Fruit fly (Drosophila melanogaster): ENCODE results near the gene Hyls1.
A peak's percentile ranks its signal among the peaks of the same experiment; 100 is the strongest.

The Hyls1 gene

dm6 chr2L:16352585-16353580, at the start of gene Hyls1, which contains the start of the genes chif and CG4455 (continued):
- peak; percentile 50 for TF ChIP-seq Sox100B (GFP tag; optimal IDR thresholded peaks at IDR 0.05)
- TF ChIP-seq CG2129 (GFP tag; IDR thresholded peaks at IDR 0.05; ENCODE audit: partially characterized antibody) = peak; percentile 85
- TF ChIP-seq pho (GFP tag; optimal IDR thresholded peaks at IDR 0.05) = no peak
- TF ChIP-seq GATAe (GFP tag; conservative IDR thresholded peaks at IDR 0.05) = no peak
- TF ChIP-seq CG7963 (GFP tag; IDR thresholded peaks at IDR 0.05; ENCODE audit: partially characterized antibody) = peak; percentile 71
- peak; percentile 54 for TF ChIP-seq CG15269 (tag; optimal IDR thresholded peaks at IDR 0.05)
- TF ChIP-seq gem (tag; optimal IDR thresholded peaks at IDR 0.05) = peak; percentile 63
- no peak for TF ChIP-seq stc (GFP tag; IDR thresholded peaks at IDR 0.05)
- TF ChIP-seq sug (tag; optimal IDR thresholded peaks at IDR 0.05) = peak; percentile 50
- TF ChIP-seq Adf1 (GFP tag; IDR thresholded peaks at IDR 0.05) = no peak
- TF ChIP-seq CG15696 (tag; optimal IDR thresholded peaks at IDR 0.05) = peak; percentile 56
- TF ChIP-seq wor (GFP tag; IDR thresholded peaks at IDR 0.05) = no peak
- no peak; the same call in none of the 2 replicates for TF ChIP-seq MBD-R2 (GFP tag; IDR thresholded peaks at IDR 0.05)
- TF ChIP-seq maf-S (GFP tag; optimal IDR thresholded peaks at IDR 0.05) = no peak
- no peak for TF ChIP-seq CG3726 (GFP tag; IDR thresholded peaks at IDR 0.05)
- TF ChIP-seq CG4424 (GFP tag; optimal IDR thresholded peaks at IDR 0.05) = peak; percentile 15
- peak; percentile 95 for TF ChIP-seq Dll (GFP tag; IDR thresholded peaks at IDR 0.05; ENCODE audit: partially characterized antibody)
- peak; percentile 85 for TF ChIP-seq Bgb (GFP tag; IDR thresholded peaks at IDR 0.05; ENCODE audit: partially characterized antibody)
- no peak for TF ChIP-seq ash1 (GFP tag; optimal IDR thresholded peaks at IDR 0.05)
- TF ChIP-seq Hsf (GFP tag; optimal IDR thresholded peaks at IDR 0.05) = no peak
- TF ChIP-seq CTCF (GFP tag; optimal IDR thresholded peaks at IDR 0.05) = peak; percentile 10
- peak; percentile 93 for TF ChIP-seq HLH4C (GFP tag; IDR thresholded peaks at IDR 0.05; ENCODE audit: partially characterized antibody)
- peak; percentile 82 for TF ChIP-seq CG6791 (GFP tag; IDR thresholded peaks at IDR 0.05; ENCODE audit: partially characterized antibody)
- TF ChIP-seq Pdp1 (GFP tag; optimal IDR thresholded peaks at IDR 0.05) = peak in 1 of 2 experiments; percentile 7
- peak; percentile 15 for TF ChIP-seq sqz (GFP tag; optimal IDR thresholded peaks at IDR 0.05)
- TF ChIP-seq CG2202 (tag; optimal IDR thresholded peaks at IDR 0.05) = no peak
- no peak for TF ChIP-seq CG17186 (GFP tag; optimal IDR thresholded peaks at IDR 0.05)
- no peak for TF ChIP-seq ken (GFP tag; IDR thresholded peaks at IDR 0.05)
- no peak for TF ChIP-seq CG32767 (GFP tag; IDR thresholded peaks at IDR 0.05)
- TF ChIP-seq CG9932 (GFP tag; IDR thresholded peaks at IDR 0.05) = peak; percentile 68
- peak; percentile 45; the same call in 1 of the 2 replicates for TF ChIP-seq slbo (GFP tag; IDR thresholded peaks at IDR 0.05)
- no peak for TF ChIP-seq Doc2 (GFP tag; IDR thresholded peaks at IDR 0.05)
- TF ChIP-seq CG10321 (GFP tag; IDR thresholded peaks at IDR 0.05) = no peak
- TF ChIP-seq HLH3B (GFP tag; IDR thresholded peaks at IDR 0.05) = no peak
- no peak for TF ChIP-seq gcm2 (GFP tag; optimal IDR thresholded peaks at IDR 0.05)
- TF ChIP-seq kay (GFP tag; optimal IDR thresholded peaks at IDR 0.05) = no peak
- TF ChIP-seq Rx (GFP tag; IDR thresholded peaks at IDR 0.05) = no peak
- TF ChIP-seq CG10147 (GFP tag; optimal IDR thresholded peaks at IDR 0.05) = peak; percentile 41
- TF ChIP-seq amos (GFP tag; IDR thresholded peaks at IDR 0.05; ENCODE audit: partially characterized antibody) = peak; percentile 86
- no peak for TF ChIP-seq Bteb2 (GFP tag; optimal IDR thresholded peaks at IDR 0.05)
- TF ChIP-seq knrl (GFP tag; IDR thresholded peaks at IDR 0.05; ENCODE audit: partially characterized antibody) = peak; percentile 95
- TF ChIP-seq MESR4 (GFP tag; optimal IDR thresholded peaks at IDR 0.05) = peak; percentile 55
- TF ChIP-seq pita (GFP tag; optimal IDR thresholded peaks at IDR 0.05) = no peak
- peak; percentile 63 for TF ChIP-seq CG2678 (tag; optimal IDR thresholded peaks at IDR 0.05)
- peak; percentile 92 for TF ChIP-seq row (GFP tag; IDR thresholded peaks at IDR 0.05)
- TF ChIP-seq CG4360 (GFP tag; IDR thresholded peaks at IDR 0.05) = no peak
- no peak for TF ChIP-seq bsh (GFP tag; optimal IDR thresholded peaks at IDR 0.05)
- no peak for TF ChIP-seq CG8089 (GFP tag; optimal IDR thresholded peaks at IDR 0.05)
- TF ChIP-seq CG2712 (tag; optimal IDR thresholded peaks at IDR 0.05) = peak; percentile 73
